Worm (Caenorhabditis elegans) whole organism, L4 larva: ENCODE results near the gene C39E6.2.

ENCODE experiments used
- D1046.2 ChIP-seq: fragments of 200-800 bp; sonication (Bioruptor generic); IDR thresholded peaks from 2 replicates; pipeline ENCODE4 v1.3.6; 2022; ENCODE audit warnings: missing genetic modification characterization, missing compliant biosample characterization
- F49E8.2 ChIP-seq: sonication (generic microtip); optimal IDR thresholded peaks from 2 replicates; lab custom pipeline; 2016; ENCODE audit warnings: missing compliant biosample characterization, mild to moderate bottlenecking, missing genetic modification characterization, borderline replicate concordance
- Y105C5A.15 ChIP-seq: fragments of 200-800 bp; sonication (Bioruptor generic); IDR thresholded peaks from 2 replicates; pipeline ENCODE4 v1.3.6; 2022; ENCODE audit warnings: missing genetic modification characterization, missing compliant biosample characterization
- Y75B8A.6 ChIP-seq: fragments of 200-800 bp; sonication (Bioruptor generic); IDR thresholded peaks from 2 replicates; pipeline ENCODE4 v1.3.6; 2022; ENCODE audit warnings: missing genetic modification reagents, missing genetic modification characterization, missing compliant biosample characterization
- ZK337.2 ChIP-seq: fragments of 200-800 bp; sonication (Bioruptor generic); IDR thresholded peaks from 2 replicates; pipeline ENCODE4 v1.3.6; 2022; ENCODE audit warnings: missing genetic modification reagents, missing genetic modification characterization, missing compliant biosample characterization
- arid-1 ChIP-seq: fragments of 200-800 bp; sonication (Bioruptor generic); conservative IDR thresholded peaks from 2 replicates; pipeline ENCODE4 v1.3.6; 2022; ENCODE audit warnings: missing genetic modification reagents, missing genetic modification characterization, missing compliant biosample characterization
- attf-4 ChIP-seq: sonication (generic microtip); optimal IDR thresholded peaks from 3 replicates; lab custom pipeline; 2017; ENCODE audit warnings: missing biosample characterization, missing genetic modification characterization
- ceh-44 ChIP-seq: fragments of 200-800 bp; sonication (Bioruptor generic); IDR thresholded peaks from 2 replicates; pipeline ENCODE4 v1.3.6; 2022; ENCODE audit warnings: missing genetic modification reagents, missing genetic modification characterization, missing compliant biosample characterization
- daf-12 ChIP-seq: fragments of 150-350 bp; optimal IDR thresholded peaks from 2 replicates; lab custom pipeline; 2014; ENCODE audit warnings: missing biosample characterization, missing genetic modification reagents, missing genetic modification characterization
- daf-16 ChIP-seq, 3 experiments: sonication (generic microtip); optimal IDR thresholded peaks; 2 replicates each; lab custom pipeline; 2016 to 2017; ENCODE audit warnings: missing genetic modification characterization in 3 of 3, missing genetic modification reagents in 3 of 3, mild to moderate bottlenecking in 2 of 3, missing compliant biosample characterization in 2 of 3, missing biosample characterization in 1 of 3, moderate library complexity in 1 of 3
- daf-8 ChIP-seq: fragments of 200-800 bp; sonication (Bioruptor generic); IDR thresholded peaks from 2 replicates; pipeline ENCODE4 v1.3.6; 2022; ENCODE audit warnings: missing genetic modification characterization, missing compliant biosample characterization
- dmd-6 ChIP-seq: fragments of 200-800 bp; sonication (Bioruptor generic); IDR thresholded peaks from 2 replicates; pipeline ENCODE4 v1.3.6; 2022; ENCODE audit warnings: missing genetic modification reagents, missing genetic modification characterization, missing compliant biosample characterization
- dmd-8 ChIP-seq: fragments of 200-800 bp; sonication (Bioruptor generic); IDR thresholded peaks from 2 replicates; pipeline ENCODE4 v1.3.6; 2022; ENCODE audit warnings: missing genetic modification characterization, missing compliant biosample characterization
- dmd-9 ChIP-seq: fragments of 200-800 bp; sonication (Bioruptor generic); IDR thresholded peaks from 2 replicates; pipeline ENCODE4 v1.3.6; 2022; ENCODE audit warnings: missing genetic modification reagents, missing genetic modification characterization, missing compliant biosample characterization
- dpl-1 ChIP-seq: fragments of 150-350 bp; optimal IDR thresholded peaks from 2 replicates; lab custom pipeline; 2014; ENCODE audit warnings: missing biosample characterization, missing genetic modification reagents, missing genetic modification characterization
- duxl-1 ChIP-seq: sonication (generic microtip); optimal IDR thresholded peaks from 2 replicates; lab custom pipeline; 2016; ENCODE audit warnings: mild to moderate bottlenecking, missing genetic modification characterization, moderate library complexity, missing compliant biosample characterization; ENCODE audit not compliant: poor library complexity
- egl-27 ChIP-seq: sonication (generic microtip); optimal IDR thresholded peaks from 3 replicates; lab custom pipeline; 2017; ENCODE audit warnings: missing biosample characterization, missing genetic modification reagents, missing genetic modification characterization
- hlh-11 ChIP-seq: fragments of 200-800 bp; sonication (Bioruptor generic); optimal IDR thresholded peaks from 2 replicates; lab custom pipeline; 2018; ENCODE audit warnings: mild to moderate bottlenecking, missing genetic modification characterization, missing compliant biosample characterization
- hmg-1.1 ChIP-seq: fragments of 200-800 bp; sonication (Bioruptor generic); IDR thresholded peaks from 2 replicates; pipeline ENCODE4 v1.3.6; 2022; ENCODE audit warnings: missing genetic modification reagents, missing genetic modification characterization, missing compliant biosample characterization
- lin-1 ChIP-seq: fragments of 200-800 bp; sonication (Bioruptor generic); IDR thresholded peaks from 2 replicates; pipeline ENCODE4 v1.3.6; 2022; ENCODE audit warnings: missing genetic modification reagents, missing genetic modification characterization, missing compliant biosample characterization
- lin-13 ChIP-seq: fragments of 150-350 bp; optimal IDR thresholded peaks from 2 replicates; lab custom pipeline; 2014; ENCODE audit warnings: missing biosample characterization, missing genetic modification reagents, missing genetic modification characterization
- lin-29 ChIP-seq: fragments of 200-800 bp; sonication (Bioruptor generic); IDR thresholded peaks from 2 replicates; pipeline ENCODE4 v1.3.6; 2022; ENCODE audit warnings: missing genetic modification reagents, missing genetic modification characterization, missing compliant biosample characterization
- lin-38 ChIP-seq: fragments of 200-800 bp; sonication (Bioruptor generic); IDR thresholded peaks from 2 replicates; pipeline ENCODE4 v1.3.6; 2022; ENCODE audit warnings: missing genetic modification reagents, missing genetic modification characterization, missing compliant biosample characterization
- lin-39 ChIP-seq: fragments of 150-350 bp; optimal IDR thresholded peaks from 2 replicates; lab custom pipeline; 2014; ENCODE audit warnings: missing biosample characterization, missing genetic modification reagents, missing genetic modification characterization
- lir-3 ChIP-seq: sonication (generic microtip); optimal IDR thresholded peaks from 2 replicates; lab custom pipeline; 2016; ENCODE audit warnings: mild to moderate bottlenecking, missing genetic modification characterization, missing compliant biosample characterization
- mdt-29 ChIP-seq: fragments of 200-800 bp; sonication (Bioruptor generic); IDR thresholded peaks from 2 replicates; pipeline ENCODE4 v1.3.6; 2022; ENCODE audit warnings: missing genetic modification reagents, missing genetic modification characterization, missing compliant biosample characterization
- mep-1 ChIP-seq: fragments of 150-350 bp; sonication (generic microtip); optimal IDR thresholded peaks from 3 replicates; lab custom pipeline; 2014; ENCODE audit warnings: missing biosample characterization, missing genetic modification characterization
- mxl-3 ChIP-seq: fragments of 200-800 bp; sonication (Bioruptor generic); optimal IDR thresholded peaks from 2 replicates; lab custom pipeline; 2018; ENCODE audit warnings: mild to moderate bottlenecking, missing genetic modification characterization, missing compliant biosample characterization
- nhr-10 ChIP-seq: fragments of 150-350 bp; optimal IDR thresholded peaks from 2 replicates; lab custom pipeline; 2014; ENCODE audit warnings: missing biosample characterization, missing genetic modification characterization
- nhr-102 ChIP-seq: sonication (generic microtip); optimal IDR thresholded peaks from 2 replicates; lab custom pipeline; 2016; ENCODE audit warnings: mild to moderate bottlenecking, missing genetic modification characterization, moderate library complexity, missing compliant biosample characterization
- nhr-237 ChIP-seq: sonication (generic microtip); optimal IDR thresholded peaks from 2 replicates; lab custom pipeline; 2017; ENCODE audit warnings: missing biosample characterization, missing genetic modification characterization
- nhr-28 ChIP-seq: fragments of 150-350 bp; optimal IDR thresholded peaks from 2 replicates; lab custom pipeline; 2014; ENCODE audit warnings: missing biosample characterization, missing genetic modification characterization
- nhr-48 ChIP-seq: sonication (generic microtip); optimal IDR thresholded peaks from 2 replicates; lab custom pipeline; 2016; ENCODE audit warnings: mild to moderate bottlenecking, missing genetic modification characterization, missing compliant biosample characterization
- nhr-77 ChIP-seq: fragments of 150-350 bp; optimal IDR thresholded peaks from 2 replicates; lab custom pipeline; 2014; ENCODE audit warnings: missing biosample characterization, missing genetic modification characterization
- pqm-1 ChIP-seq: sonication (generic microtip); optimal IDR thresholded peaks from 2 replicates; lab custom pipeline; 2017; ENCODE audit warnings: missing biosample characterization, missing genetic modification characterization
- rbr-2 ChIP-seq: sonication (generic microtip); optimal IDR thresholded peaks from 2 replicates; lab custom pipeline; 2016; ENCODE audit warnings: missing genotype, missing genetic modification characterization, missing compliant biosample characterization
- sdz-12 ChIP-seq: fragments of 200-800 bp; sonication (Bioruptor generic); optimal IDR thresholded peaks from 2 replicates; lab custom pipeline; 2018; ENCODE audit warnings: mild to moderate bottlenecking, missing genetic modification characterization, missing compliant biosample characterization
- set-16 ChIP-seq: fragments of 200-800 bp; sonication (Bioruptor generic); IDR thresholded peaks from 2 replicates; pipeline ENCODE4 v1.3.6; 2022; ENCODE audit warnings: missing genetic modification reagents, missing genetic modification characterization, missing compliant biosample characterization
- snpc-1.2 ChIP-seq: fragments of 200-800 bp; sonication (Bioruptor generic); IDR thresholded peaks from 2 replicates; pipeline ENCODE4 v1.3.6; 2022; ENCODE audit warnings: missing genetic modification reagents, missing genetic modification characterization, missing compliant biosample characterization
- spr-1 ChIP-seq: sonication (generic microtip); optimal IDR thresholded peaks from 2 replicates; lab custom pipeline; 2016; ENCODE audit warnings: mild to moderate bottlenecking, missing genetic modification characterization, missing compliant biosample characterization
- spr-3 ChIP-seq: fragments of 200-800 bp; sonication (Bioruptor generic); optimal IDR thresholded peaks from 2 replicates; lab custom pipeline; 2018; ENCODE audit warnings: mild to moderate bottlenecking, missing genetic modification characterization, missing compliant biosample characterization
- zip-2 ChIP-seq: fragments of 150-350 bp; optimal IDR thresholded peaks from 2 replicates; lab custom pipeline; 2014; ENCODE audit warnings: missing biosample characterization, missing genetic modification characterization
- ztf-7 ChIP-seq: fragments of 150-350 bp; optimal IDR thresholded peaks from 2 replicates; lab custom pipeline; 2014; ENCODE audit warnings: missing biosample characterization, missing genetic modification characterization

C39E6.2 gene

ce11 chrX:4794062-4794461 is 39.1 kb upstream of the C39E6.2 start (continued):
- TF ChIP-seq pqm-1 (peak; percentile 80), arid-1 (no peak), nhr-102 (tag; lab: Kevin White, UChicago) (peak; percentile 83), mep-1 (peak; percentile 22), dmd-8 (GFP tag; lab: Robert Waterston, UW) (no peak), lin-39 (no peak), zip-2 (no peak), nhr-28 (tag; lab: Kevin White, UChicago) (peak; percentile 52), D1046.2 (GFP tag; lab: Robert Waterston, UW) (no peak), Y75B8A.6 (GFP tag; lab: Robert Waterston, UW) (peak; percentile 28; the same call in 1 of the 2 replicates), nhr-237 (tag; lab: Kevin White, UChicago) (no peak), spr-1 (tag; lab: Kevin White, UChicago) (no peak), spr-3 (GFP tag; lab: Kevin White, UChicago) (no peak), lin-29 (GFP tag; lab: Robert Waterston, UW) (no peak), ztf-7 (tag; lab: Kevin White, UChicago) (no peak), sdz-12 (GFP tag; lab: Kevin White, UChicago) (no peak), F49E8.2 (tag; lab: Kevin White, UChicago) (no peak), dpl-1 (no peak), ceh-44 (no peak), egl-27 (no peak), daf-8 (GFP tag; lab: Robert Waterston, UW) (no peak), lin-38 (GFP tag; lab: Robert Waterston, UW) (no peak), hmg-1.1 (no peak), lin-13 (no peak), Y105C5A.15 (GFP tag; lab: Robert Waterston, UW) (no peak), dmd-9 (GFP tag; lab: Robert Waterston, UW) (no peak), nhr-48 (peak; percentile 89), daf-12 (tag; lab: Kevin White, UChicago) (no peak), nhr-10 (tag; lab: Kevin White, UChicago) (peak; percentile 59), ZK337.2 (no peak), duxl-1 (no peak), lir-3 (tag; lab: Kevin White, UChicago) (no peak), mxl-3 (no peak), set-16 (no peak), snpc-1.2 (GFP tag; lab: Robert Waterston, UW) (no peak), mdt-29 (peak; percentile 55; the same call in 1 of the 2 replicates), attf-4 (tag; lab: Kevin White, UChicago) (no peak)

- TF ChIP-seq nhr-77 (tag; lab: Kevin White, UChicago) (no peak), daf-16 (GFP tag; optimal IDR thresholded peaks at IDR 0.05; lab: Kevin White, UChicago) (no peak), daf-16 (tag; optimal IDR thresholded peaks at IDR 0.05; lab: Kevin White, UChicago) (peak; percentile 8), dmd-6 (GFP tag; lab: Robert Waterston, UW) (0 out of 2 replicates have a peak, but pooled peaks have one; percentile 17), hlh-11 (tag; lab: Kevin White, UChicago) (peak; percentile 34), rbr-2 (tag; lab: Kevin White, UChicago) (no peak), lin-1 (GFP tag; lab: Robert Waterston, UW) (no peak), lin-39 (no peak)
Observed at ce11 chrX:4792979-4793378, 38.1 kb upstream of the C39E6.2 start, which contains the start of gene F43C9.1. F43C9.1 (plus strand) TSS chrX:4793279.
